Worm (Caenorhabditis elegans) whole organism, L1 larva: ENCODE results near the gene cutl-29.

Experiments
- ama-1 ChIP-seq: fragments of 150-350 bp; optimal IDR thresholded peaks from 2 replicates; lab custom pipeline; 2014
- ceh-82 ChIP-seq, 3 experiments: fragments of 150-350 bp in 1 of 3; sonication (generic microtip) in 2 of 3; optimal IDR thresholded peaks; 2 replicates each; lab custom pipeline; 2014 to 2017; ENCODE audit warnings: missing biosample characterization in 3 of 3, missing genetic modification characterization in 3 of 3
- jun-1 ChIP-seq: fragments of 150-350 bp; optimal IDR thresholded peaks from 2 replicates; lab custom pipeline; 2014; ENCODE audit warnings: missing biosample characterization, missing genetic modification reagents, missing genetic modification characterization
- nhr-11 ChIP-seq: fragments of 150-350 bp; optimal IDR thresholded peaks from 2 replicates; lab custom pipeline; 2014; ENCODE audit warnings: missing biosample characterization, missing genetic modification characterization
- nhr-237 ChIP-seq: fragments of 150-350 bp; optimal IDR thresholded peaks from 2 replicates; lab custom pipeline; 2014; ENCODE audit warnings: missing biosample characterization, missing genetic modification characterization
- nhr-76 ChIP-seq: sonication (generic microtip); optimal IDR thresholded peaks from 2 replicates; lab custom pipeline; 2017; ENCODE audit warnings: missing biosample characterization, missing genetic modification characterization
- pax-3 ChIP-seq: fragments of 200-800 bp; sonication (Bioruptor generic); optimal IDR thresholded peaks from 2 replicates; lab custom pipeline; 2018; ENCODE audit warnings: mild to moderate bottlenecking, missing genetic modification characterization, moderate library complexity, missing compliant biosample characterization
- zag-1 ChIP-seq: fragments of 150-350 bp; optimal IDR thresholded peaks from 2 replicates; lab custom pipeline; 2014; ENCODE audit warnings: missing biosample characterization, missing genetic modification characterization

ce11 chrX:8297333-8297732 lies 26.5 kb upstream of the cutl-29 start:
- TF ChIP-seq ceh-82 (tag; optimal IDR thresholded peaks at IDR 0.05; lab: Kevin White, UChicago) = no peak
- no peak for TF ChIP-seq pax-3 (tag; lab: Kevin White, UChicago)
- no peak for TF ChIP-seq nhr-76 (tag; lab: Kevin White, UChicago)
- no peak for TF ChIP-seq nhr-11
- no peak for TF ChIP-seq jun-1 (tag; lab: Kevin White, UChicago)
- no peak for TF ChIP-seq zag-1 (tag; lab: Kevin White, UChicago)
- no peak for TF ChIP-seq ama-1 (lab: Kevin White, UChicago)
- TF ChIP-seq nhr-237 (tag; lab: Kevin White, UChicago) = no peak
